Worm (Caenorhabditis elegans) whole organism, L4 larva: ENCODE results near the gene cest-13.

ENCODE experiments used
- F10B5.3 ChIP-seq: sonication (generic microtip); optimal IDR thresholded peaks from 2 replicates; lab custom pipeline; 2016; ENCODE audit warnings: mild to moderate bottlenecking, missing genetic modification characterization, missing compliant biosample characterization
- F26F4.8 ChIP-seq: fragments of 200-800 bp; sonication (Bioruptor generic); conservative IDR thresholded peaks from 2 replicates; pipeline ENCODE4 v1.3.6; 2022; ENCODE audit warnings: missing genetic modification characterization, missing compliant biosample characterization
- Y75B8A.6 ChIP-seq: fragments of 200-800 bp; sonication (Bioruptor generic); IDR thresholded peaks from 2 replicates; pipeline ENCODE4 v1.3.6; 2022; ENCODE audit warnings: missing genetic modification reagents, missing genetic modification characterization, missing compliant biosample characterization
- ZK337.2 ChIP-seq: fragments of 200-800 bp; sonication (Bioruptor generic); IDR thresholded peaks from 2 replicates; pipeline ENCODE4 v1.3.6; 2022; ENCODE audit warnings: missing genetic modification reagents, missing genetic modification characterization, missing compliant biosample characterization
- aha-1 ChIP-seq: fragments of 150-350 bp; peaks from one replicate; lab custom pipeline; 2014; ENCODE audit warnings: missing biosample characterization, missing genetic modification characterization
- ama-1 ChIP-seq: fragments of 150-350 bp; optimal IDR thresholded peaks from 2 replicates; lab custom pipeline; 2014; ENCODE audit warnings: inconsistent platforms, mixed read lengths
- attf-4 ChIP-seq: sonication (generic microtip); optimal IDR thresholded peaks from 3 replicates; lab custom pipeline; 2017; ENCODE audit warnings: missing biosample characterization, missing genetic modification characterization
- ceh-44 ChIP-seq: fragments of 200-800 bp; sonication (Bioruptor generic); IDR thresholded peaks from 2 replicates; pipeline ENCODE4 v1.3.6; 2022; ENCODE audit warnings: missing genetic modification reagents, missing genetic modification characterization, missing compliant biosample characterization
- ceh-82 ChIP-seq: sonication (generic microtip); optimal IDR thresholded peaks from 2 replicates; lab custom pipeline; 2017; ENCODE audit warnings: missing biosample characterization, missing genetic modification characterization
- ces-1 ChIP-seq: fragments of 150-350 bp; sonication (generic microtip); optimal IDR thresholded peaks from 4 replicates; lab custom pipeline; 2014; ENCODE audit warnings: missing biosample characterization, missing genetic modification reagents, missing genetic modification characterization
- cey-2 ChIP-seq: sonication (generic microtip); optimal IDR thresholded peaks from 3 replicates; lab custom pipeline; 2017; ENCODE audit warnings: missing genetic modification characterization, mild to moderate bottlenecking, missing compliant biosample characterization, antibody characterized with exemption, borderline replicate concordance; ENCODE audit not compliant: insufficient read depth
- daf-16 ChIP-seq, 3 experiments: sonication (generic microtip); optimal IDR thresholded peaks; 2 replicates each; lab custom pipeline; 2016 to 2017; ENCODE audit warnings: missing genetic modification characterization in 3 of 3, missing genetic modification reagents in 3 of 3, mild to moderate bottlenecking in 2 of 3, missing compliant biosample characterization in 2 of 3, missing biosample characterization in 1 of 3, moderate library complexity in 1 of 3
- daf-19 ChIP-seq: fragments of 200-800 bp; sonication (Bioruptor generic); conservative IDR thresholded peaks from 2 replicates; pipeline ENCODE4 v1.3.6; 2022; ENCODE audit warnings: missing genetic modification characterization, missing compliant biosample characterization
- dmd-6 ChIP-seq: fragments of 200-800 bp; sonication (Bioruptor generic); IDR thresholded peaks from 2 replicates; pipeline ENCODE4 v1.3.6; 2022; ENCODE audit warnings: missing genetic modification reagents, missing genetic modification characterization, missing compliant biosample characterization
- dpl-1 ChIP-seq: fragments of 150-350 bp; optimal IDR thresholded peaks from 2 replicates; lab custom pipeline; 2014; ENCODE audit warnings: missing biosample characterization, missing genetic modification reagents, missing genetic modification characterization
- duxl-1 ChIP-seq: sonication (generic microtip); optimal IDR thresholded peaks from 2 replicates; lab custom pipeline; 2016; ENCODE audit warnings: mild to moderate bottlenecking, missing genetic modification characterization, moderate library complexity, missing compliant biosample characterization; ENCODE audit not compliant: poor library complexity
- dve-1 ChIP-seq: sonication (generic microtip); optimal IDR thresholded peaks from 2 replicates; lab custom pipeline; 2017; ENCODE audit warnings: antibody characterized with exemption, mild to moderate bottlenecking, missing genetic modification characterization, missing compliant biosample characterization; ENCODE audit not compliant: insufficient read depth
- egl-43 ChIP-seq: fragments of 200-800 bp; sonication (Bioruptor generic); IDR thresholded peaks from 2 replicates; pipeline ENCODE4 v1.3.6; 2022; ENCODE audit warnings: missing genetic modification reagents, missing genetic modification characterization, missing compliant biosample characterization
- hlh-11 ChIP-seq: fragments of 200-800 bp; sonication (Bioruptor generic); optimal IDR thresholded peaks from 2 replicates; lab custom pipeline; 2018; ENCODE audit warnings: mild to moderate bottlenecking, missing genetic modification characterization, missing compliant biosample characterization
- hmg-1.1 ChIP-seq: fragments of 200-800 bp; sonication (Bioruptor generic); IDR thresholded peaks from 2 replicates; pipeline ENCODE4 v1.3.6; 2022; ENCODE audit warnings: missing genetic modification reagents, missing genetic modification characterization, missing compliant biosample characterization
- lsy-2 ChIP-seq, 2 experiments: fragments of 150-350 bp in 1 of 2; sonication (generic microtip) in 1 of 2; optimal IDR thresholded peaks; 2 replicates each; lab custom pipeline; 2014 to 2017; ENCODE audit warnings: missing biosample characterization in 2 of 2, missing genetic modification characterization in 2 of 2
- madf-9 ChIP-seq: fragments of 200-800 bp; sonication (Bioruptor generic); conservative IDR thresholded peaks from 2 replicates; pipeline ENCODE4 v1.3.6; 2022; ENCODE audit warnings: missing genetic modification reagents, missing genetic modification characterization, missing compliant biosample characterization
- mdl-1 ChIP-seq, 2 experiments: fragments of 150-350 bp in 1 of 2; sonication (generic microtip) in 1 of 2; optimal IDR thresholded peaks; 2 replicates each; lab custom pipeline; 2014 to 2017; ENCODE audit warnings: missing biosample characterization in 2 of 2, missing genetic modification characterization in 2 of 2
- mes-2 ChIP-seq: sonication (generic microtip); optimal IDR thresholded peaks from 2 replicates; lab custom pipeline; 2016; ENCODE audit warnings: missing genotype, mild to moderate bottlenecking, missing genetic modification characterization, missing compliant biosample characterization; ENCODE audit not compliant: poor library complexity, severe bottlenecking
- nhr-111 ChIP-seq: fragments of 200-800 bp; sonication (Bioruptor generic); optimal IDR thresholded peaks from 2 replicates; lab custom pipeline; 2018; ENCODE audit warnings: mild to moderate bottlenecking, missing genetic modification characterization, missing compliant biosample characterization
- nhr-237 ChIP-seq: sonication (generic microtip); optimal IDR thresholded peaks from 2 replicates; lab custom pipeline; 2017; ENCODE audit warnings: missing biosample characterization, missing genetic modification characterization
- nhr-28 ChIP-seq: fragments of 150-350 bp; optimal IDR thresholded peaks from 2 replicates; lab custom pipeline; 2014; ENCODE audit warnings: missing biosample characterization, missing genetic modification characterization
- nhr-48 ChIP-seq: sonication (generic microtip); optimal IDR thresholded peaks from 2 replicates; lab custom pipeline; 2016; ENCODE audit warnings: mild to moderate bottlenecking, missing genetic modification characterization, missing compliant biosample characterization
- nhr-76 ChIP-seq: fragments of 150-350 bp; optimal IDR thresholded peaks from 2 replicates; lab custom pipeline; 2014; ENCODE audit warnings: missing biosample characterization, missing genetic modification characterization
- nhr-77 ChIP-seq: fragments of 150-350 bp; optimal IDR thresholded peaks from 2 replicates; lab custom pipeline; 2014; ENCODE audit warnings: missing biosample characterization, missing genetic modification characterization
- pha-4 ChIP-seq, 2 experiments: fragments of 150-350 bp in 1 of 2; fragments of 200-800 bp in 1 of 2; sonication (Bioruptor generic) in 1 of 2; IDR thresholded peaks in 1 of 2; optimal IDR thresholded peaks in 1 of 2; 2 replicates each; pipeline versions ENCODE4 v1.3.6 to Lab custom; 2014 to 2022; ENCODE audit warnings: missing genetic modification characterization in 2 of 2, missing genetic modification reagents in 2 of 2, missing biosample characterization in 1 of 2, missing compliant biosample characterization in 1 of 2
- php-3 ChIP-seq: fragments of 200-800 bp; sonication (Bioruptor generic); IDR thresholded peaks from 2 replicates; pipeline ENCODE4 v1.3.6; 2022; ENCODE audit warnings: missing genetic modification reagents, missing genetic modification characterization, missing compliant biosample characterization
- pqm-1 ChIP-seq: sonication (generic microtip); optimal IDR thresholded peaks from 2 replicates; lab custom pipeline; 2017; ENCODE audit warnings: missing biosample characterization, missing genetic modification characterization
- skn-1 ChIP-seq: fragments of 150-350 bp; optimal IDR thresholded peaks from 2 replicates; lab custom pipeline; 2014; ENCODE audit warnings: missing biosample characterization, missing genetic modification characterization
- tag-97 ChIP-seq: fragments of 200-800 bp; sonication (Bioruptor generic); IDR thresholded peaks from 2 replicates; pipeline ENCODE4 v1.3.6; 2022; ENCODE audit warnings: missing genetic modification characterization, missing compliant biosample characterization
- unc-62 ChIP-seq, 3 experiments: fragments of 150-350 bp in 1 of 3; sonication (generic microtip); optimal IDR thresholded peaks in 2 of 3; peaks in 1 of 3; 1 replicate in 1 of 3; 2 replicates in 2 of 3; lab custom pipeline; 2014 to 2017; ENCODE audit warnings: missing biosample characterization in 3 of 3, missing genetic modification characterization in 3 of 3, missing genetic modification reagents in 3 of 3, missing genotype in 1 of 3
- vab-7 ChIP-seq: fragments of 200-800 bp; sonication (Bioruptor generic); IDR thresholded peaks from 2 replicates; pipeline ENCODE4 v1.3.6; 2022; ENCODE audit warnings: missing genetic modification reagents, missing genetic modification characterization, missing compliant biosample characterization
- zfp-2 ChIP-seq: sonication (generic microtip); optimal IDR thresholded peaks from 2 replicates; lab custom pipeline; 2016; ENCODE audit warnings: mild to moderate bottlenecking, missing genetic modification characterization, missing compliant biosample characterization
- zip-11 ChIP-seq: fragments of 200-800 bp; sonication (Bioruptor generic); IDR thresholded peaks from 2 replicates; pipeline ENCODE4 v1.3.6; 2022; ENCODE audit warnings: missing genetic modification characterization, missing compliant biosample characterization
- zip-2 ChIP-seq: fragments of 150-350 bp; optimal IDR thresholded peaks from 2 replicates; lab custom pipeline; 2014; ENCODE audit warnings: missing biosample characterization, missing genetic modification characterization

The cest-13 gene

ce11 chrX:13768562-13768961 lies 8.5 kb downstream of the cest-13 start (continued):
- TF ChIP-seq madf-9 (GFP tag; lab: Robert Waterston, UW): no peak

- TF ChIP-seq zfp-2: no peak
- no peak for TF ChIP-seq zip-11 (GFP tag; lab: Robert Waterston, UW)
- TF ChIP-seq dve-1: peak; percentile 54
- TF ChIP-seq Y75B8A.6 (GFP tag; lab: Robert Waterston, UW): no peak
- TF ChIP-seq F10B5.3 (tag; lab: Kevin White, UChicago): no peak
- TF ChIP-seq tag-97: no peak
- no peak for TF ChIP-seq zip-2
- TF ChIP-seq lsy-2 (tag; optimal IDR thresholded peaks at IDR 0.05; lab: Kevin White, UChicago): peak in 1 of 2 experiments; percentile 11
- no peak for TF ChIP-seq daf-16 (GFP tag; optimal IDR thresholded peaks at IDR 0.05; lab: Kevin White, UChicago)
- TF ChIP-seq daf-16 (tag; optimal IDR thresholded peaks at IDR 0.05; lab: Kevin White, UChicago): no peak
- TF ChIP-seq ceh-44 (GFP tag; lab: Robert Waterston, UW): no peak
- no peak for TF ChIP-seq cey-2
- no peak for TF ChIP-seq nhr-76 (tag; lab: Kevin White, UChicago)
- peak; percentile 33 for TF ChIP-seq aha-1
- TF ChIP-seq daf-19 (GFP tag; lab: Robert Waterston, UW): no peak
- no peak for TF ChIP-seq skn-1
- no peak for TF ChIP-seq ces-1
- no peak for TF ChIP-seq nhr-237 (tag; lab: Kevin White, UChicago)
- TF ChIP-seq dpl-1 (GFP tag; lab: Kevin White, UChicago): no peak
- no peak for TF ChIP-seq ceh-82
- TF ChIP-seq nhr-111 (GFP tag; lab: Kevin White, UChicago): no peak
Observed at ce11 chrX:13770508-13770978, 10.5 kb downstream of the cest-13 start, which contains the start of gene nkb-3. Gene nkb-3, minus strand, starts transcription at chrX:13770558.

- TF ChIP-seq vab-7 (GFP tag; lab: Robert Waterston, UW) (no peak), nhr-28 (tag; lab: Kevin White, UChicago) (peak; percentile 78), php-3 (GFP tag; lab: Robert Waterston, UW) (peak; percentile 67), dmd-6 (GFP tag; lab: Robert Waterston, UW) (peak; percentile 86), pqm-1 (tag; lab: Kevin White, UChicago) (peak; percentile 93), nhr-77 (tag; lab: Kevin White, UChicago) (peak; percentile 71), F10B5.3 (tag; lab: Kevin White, UChicago) (no peak), dve-1 (peak; percentile 63), nhr-48 (tag; lab: Kevin White, UChicago) (peak; percentile 25), ZK337.2 (no peak), hlh-11 (tag; lab: Kevin White, UChicago) (peak; percentile 55), mes-2 (tag; lab: Kevin White, UChicago) (peak; percentile 27), mdl-1 (tag; optimal IDR thresholded peaks at IDR 0.05; lab: Kevin White, UChicago) (peak in 1 of 2 experiments; percentile 13), daf-19 (GFP tag; lab: Robert Waterston, UW) (no peak), pha-4 (GFP tag; IDR thresholded peaks at IDR 0.05; lab: Robert Waterston, UW) (no peak), pha-4 (tag; optimal IDR thresholded peaks at IDR 0.05; lab: Kevin White, UChicago) (no peak), daf-16 (GFP tag; optimal IDR thresholded peaks at IDR 0.05; lab: Kevin White, UChicago) (no peak), daf-16 (tag; optimal IDR thresholded peaks at IDR 0.05; lab: Kevin White, UChicago) (peak; percentile 59), attf-4 (no peak)
Observed at ce11 chrX:13772734-13773133, 12.7 kb downstream of the cest-13 start.

- TF ChIP-seq hmg-1.1: no peak
- peak; percentile 64 for TF ChIP-seq nhr-28 (tag; lab: Kevin White, UChicago)
- no peak for TF ChIP-seq egl-43
- TF ChIP-seq duxl-1 (tag; lab: Kevin White, UChicago): no peak
- TF ChIP-seq dpl-1 (GFP tag; lab: Kevin White, UChicago): no peak
- peak; percentile 76 for TF ChIP-seq dmd-6 (GFP tag; lab: Robert Waterston, UW)
- TF ChIP-seq hlh-11 (tag; lab: Kevin White, UChicago): peak; percentile 41
- no peak for TF ChIP-seq F26F4.8
- TF ChIP-seq unc-62 (GFP tag; optimal IDR thresholded peaks at IDR 0.05 in 1 of 2; lab: Kevin White, UChicago): peak in 1 of 2 experiments; percentile 9
- no peak for TF ChIP-seq unc-62 (tag; optimal IDR thresholded peaks at IDR 0.05; lab: Kevin White, UChicago)
- no peak for TF ChIP-seq Y75B8A.6 (GFP tag; lab: Robert Waterston, UW)
- peak; percentile 62 for TF ChIP-seq pqm-1 (tag; lab: Kevin White, UChicago)
- TF ChIP-seq dve-1: peak; percentile 25
- no peak for TF ChIP-seq ama-1
Observed at ce11 chrX:13774144-13774543, 14.1 kb downstream of the cest-13 start.
